Fruit fly (Drosophila melanogaster): ENCODE measurements around the gene Aldh7A1.

Gene Aldh7A1

DNA sequence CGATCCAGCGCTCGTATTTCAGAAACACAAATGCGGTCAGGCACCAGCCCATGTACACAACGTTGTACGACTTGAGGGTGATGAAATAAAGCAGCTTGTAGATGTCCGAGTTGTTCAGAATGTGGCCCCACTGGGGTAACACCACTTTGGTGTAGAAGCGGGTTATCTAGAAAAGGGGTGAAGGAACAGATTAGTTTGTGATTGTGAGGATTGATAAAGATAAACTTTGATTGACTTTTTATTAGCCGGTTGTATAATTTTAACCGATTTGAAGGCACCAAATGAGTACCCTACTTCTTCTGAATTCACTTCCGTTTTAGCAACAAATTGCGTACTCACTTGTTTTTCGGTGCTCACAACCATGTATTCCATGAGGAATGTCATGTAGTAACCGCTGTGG lies 10.5 kb downstream of the Aldh7A1 start (continued):
- no peak for TF ChIP-seq D (optimal IDR thresholded peaks at IDR 0.05)
- TF ChIP-seq D (GFP tag; optimal IDR thresholded peaks at IDR 0.05): no peak
- no peak for TF ChIP-seq CG6272 (GFP tag; IDR thresholded peaks at IDR 0.05)
- TF ChIP-seq CG2129 (GFP tag; IDR thresholded peaks at IDR 0.05; ENCODE audit: partially characterized antibody): no peak
- no peak for TF ChIP-seq CG17612 (GFP tag; IDR thresholded peaks at IDR 0.05)
- TF ChIP-seq CG10147 (GFP tag; optimal IDR thresholded peaks at IDR 0.05): no peak
- no peak for TF ChIP-seq row (GFP tag; IDR thresholded peaks at IDR 0.05)
- no peak for TF ChIP-seq CkIIα-i1 (GFP tag; IDR thresholded peaks at IDR 0.05)
- TF ChIP-seq pita (GFP tag; optimal IDR thresholded peaks at IDR 0.05): no peak
- TF ChIP-seq CG11696 (GFP tag; IDR thresholded peaks at IDR 0.05): no peak
- TF ChIP-seq sim (GFP tag; IDR thresholded peaks at IDR 0.05): no peak
- TF ChIP-seq fru (optimal IDR thresholded peaks at IDR 0.05): no peak
- TF ChIP-seq Gsc (GFP tag; IDR thresholded peaks at IDR 0.05): no peak
- TF ChIP-seq CG30431 (GFP tag; optimal IDR thresholded peaks at IDR 0.05): no peak
- no peak for TF ChIP-seq slou (GFP tag; optimal IDR thresholded peaks at IDR 0.05)
- no peak for TF ChIP-seq CG15601 (tag; optimal IDR thresholded peaks at IDR 0.05)

DNA sequence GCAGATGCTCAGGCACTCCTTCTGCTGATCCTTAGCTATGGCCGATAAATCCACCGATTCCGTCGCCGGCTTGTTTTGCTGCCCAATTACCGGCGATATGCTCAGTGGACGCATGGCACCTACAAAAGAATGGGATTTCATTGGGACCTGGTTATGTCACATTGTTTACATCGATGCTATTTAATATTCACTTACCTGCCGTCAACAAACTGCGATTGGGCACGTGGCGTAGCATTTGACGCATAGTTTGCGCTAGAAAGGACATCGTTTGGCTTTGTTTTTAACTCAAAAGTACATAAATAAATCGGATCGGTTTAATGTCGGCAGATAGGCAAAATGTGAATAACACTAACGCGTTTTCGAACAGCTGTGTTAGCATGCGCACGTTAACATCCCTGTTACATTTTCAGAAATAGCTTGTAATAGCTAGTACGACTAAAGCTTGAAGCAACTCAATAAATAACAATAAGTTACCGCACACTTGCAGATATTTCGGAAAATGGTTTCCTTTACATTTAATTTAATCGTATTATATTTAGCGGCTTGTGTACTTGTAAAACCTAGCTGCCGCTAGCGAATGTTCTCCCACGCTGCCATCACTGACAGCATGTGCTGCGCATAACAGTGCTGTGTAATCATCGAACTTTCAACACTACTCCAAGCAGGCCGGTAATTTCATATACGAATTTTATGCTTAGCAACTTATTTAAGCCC lies 13.8 kb downstream of the Aldh7A1 start, which contains the start of the genes mRpL21 and rept:
Gene mRpL21 (minus strand): TSS at position 347 of the 714 bp plus-strand sequence.
Gene rept (plus strand): TSS at position 626 of the 714 bp plus-strand sequence.
- TF ChIP-seq Xbp1 (GFP tag; optimal IDR thresholded peaks at IDR 0.05) (peak; percentile 48), CG17385 (GFP tag; optimal IDR thresholded peaks at IDR 0.05) (peak; percentile 52), CG17361 (GFP tag; IDR thresholded peaks at IDR 0.05) (peak; percentile 49; the same call in 1 of the 3 replicates), YL-1 (GFP tag; optimal IDR thresholded peaks at IDR 0.05) (peak; percentile 81), Stat92E (GFP tag; optimal IDR thresholded peaks at IDR 0.05) (peak in 1 of 3 experiments; percentile 17), CG32532 (GFP tag; IDR thresholded peaks at IDR 0.05) (peak; percentile 42), so (GFP tag; IDR thresholded peaks at IDR 0.05) (no peak), Pdp1 (GFP tag; optimal IDR thresholded peaks at IDR 0.05) (peak; percentile 31 to 94), cato (GFP tag; optimal IDR thresholded peaks at IDR 0.05; ENCODE audit: borderline replicate concordance) (no peak), CG1602 (GFP tag; optimal IDR thresholded peaks at IDR 0.05) (no peak), ind (GFP tag; optimal IDR thresholded peaks at IDR 0.05) (peak; percentile 57), CG2116 (GFP tag; optimal IDR thresholded peaks at IDR 0.05) (peak; percentile 65), Hr3 (GFP tag; optimal IDR thresholded peaks at IDR 0.05) (peak; percentile 59), CG10959 (GFP tag; IDR thresholded peaks at IDR 0.05) (no peak), ttk (GFP tag; IDR thresholded peaks at IDR 0.05) (peak; percentile 5; the same call in 1 of the 2 replicates), unpg (GFP tag; optimal IDR thresholded peaks at IDR 0.05) (peak; percentile 52), CG6791 (GFP tag; IDR thresholded peaks at IDR 0.05; ENCODE audit: partially characterized antibody) (no peak), CG14860 (GFP tag; IDR thresholded peaks at IDR 0.05; ENCODE audit: partially characterized antibody) (no peak), CG13894 (tag; optimal IDR thresholded peaks at IDR 0.05) (peak; percentile 5), CG17829 (tag; optimal IDR thresholded peaks at IDR 0.05) (peak; percentile 41), CG11560 (tag; IDR thresholded peaks at IDR 0.05) (no peak), Dp (GFP tag; optimal IDR thresholded peaks at IDR 0.05) (peak; percentile 42), Bteb2 (GFP tag; optimal IDR thresholded peaks at IDR 0.05) (peak; percentile 55), ERR (GFP tag; optimal IDR thresholded peaks at IDR 0.05) (no peak), Six4 (GFP tag; optimal IDR thresholded peaks at IDR 0.05) (peak; percentile 18), HHEX (GFP tag; optimal IDR thresholded peaks at IDR 0.05) (peak; percentile 15), MBD-R2 (GFP tag; IDR thresholded peaks at IDR 0.05) (peak; percentile 93), slp2 (GFP tag; optimal IDR thresholded peaks at IDR 0.05) (no peak), CG16813 (GFP tag; IDR thresholded peaks at IDR 0.05; ENCODE audit: partially characterized antibody) (no peak), CG3726 (GFP tag; IDR thresholded peaks at IDR 0.05) (no peak), CG5953 (GFP tag; IDR thresholded peaks at IDR 0.05) (no peak), hkb (optimal IDR thresholded peaks at IDR 0.05) (no peak), hkb (GFP tag; IDR thresholded peaks at IDR 0.05) (0 out of 2 replicates have a peak, but pooled peaks have one; percentile 17), sqz (GFP tag; optimal IDR thresholded peaks at IDR 0.05) (no peak), zfh2 (GFP tag; optimal IDR thresholded peaks at IDR 0.05) (peak; percentile 74)

All from whole organism, embryonic.